Worm (Caenorhabditis elegans) whole organism, L4/young adult: ENCODE data around the gene H20J04.1.

Source experiments
- dao-5 ChIP-seq: sonication (generic microtip); optimal IDR thresholded peaks from 2 replicates; lab custom pipeline; 2016; ENCODE audit warnings: missing genotype, missing genetic modification characterization, moderate library complexity, missing compliant biosample characterization
- him-1 ChIP-seq: sonication (generic microtip); optimal IDR thresholded peaks from 2 replicates; lab custom pipeline; 2016; ENCODE audit warnings: missing genotype, missing genetic modification reagents, missing genetic modification characterization, missing compliant biosample characterization

DNA sequence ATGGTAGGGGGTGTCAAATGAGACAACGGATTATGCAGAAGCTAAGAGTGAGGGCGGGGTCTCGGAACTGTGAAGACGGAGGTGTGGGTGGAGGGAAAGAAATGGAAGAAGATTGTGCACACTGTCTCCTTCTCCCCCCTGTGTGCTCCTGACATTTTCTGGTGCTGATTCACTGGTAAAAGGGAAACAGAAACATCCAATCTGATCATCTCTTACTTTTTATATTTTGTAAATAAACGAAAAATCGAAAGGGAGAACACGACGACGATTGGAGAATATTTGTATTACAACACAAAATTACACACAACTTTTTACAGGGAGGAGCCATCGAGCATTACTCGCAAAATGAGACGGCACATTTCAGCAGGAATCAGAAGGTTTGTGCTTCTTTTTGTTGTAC lies 27.9 kb downstream of the H20J04.1 start, which contains the start of gene fkh-6:
- TF ChIP-seq dao-5 (no peak), him-1 (no peak)
